Worm (Caenorhabditis elegans) whole organism, late embryonic: ENCODE measurements around the gene afmd-2.

Experiments used
- T23F11.4 ChIP-seq: fragments of 200-800 bp; sonication (Bioruptor generic); optimal IDR thresholded peaks from 2 replicates; lab custom pipeline; 2018; ENCODE audit warnings: mild to moderate bottlenecking, missing genetic modification characterization, missing compliant biosample characterization
- ceh-30 ChIP-seq: fragments of 150-350 bp; optimal IDR thresholded peaks from 2 replicates; lab custom pipeline; 2014; ENCODE audit warnings: missing biosample characterization, missing genetic modification characterization
- ceh-45 ChIP-seq: fragments of 200-800 bp; sonication (Bioruptor generic); IDR thresholded peaks from 2 replicates; pipeline ENCODE4 v1.3.6; 2022; ENCODE audit warnings: missing genetic modification reagents, missing genetic modification characterization, missing compliant biosample characterization
- dmd-4 ChIP-seq: sonication (generic microtip); optimal IDR thresholded peaks from 2 replicates; lab custom pipeline; 2016; ENCODE audit warnings: borderline replicate concordance, missing genetic modification characterization, missing compliant biosample characterization
- syd-9 ChIP-seq: sonication (generic microtip); optimal IDR thresholded peaks from 2 replicates; lab custom pipeline; 2016; ENCODE audit warnings: mild to moderate bottlenecking, missing genetic modification characterization, moderate library complexity, missing compliant biosample characterization

DNA sequence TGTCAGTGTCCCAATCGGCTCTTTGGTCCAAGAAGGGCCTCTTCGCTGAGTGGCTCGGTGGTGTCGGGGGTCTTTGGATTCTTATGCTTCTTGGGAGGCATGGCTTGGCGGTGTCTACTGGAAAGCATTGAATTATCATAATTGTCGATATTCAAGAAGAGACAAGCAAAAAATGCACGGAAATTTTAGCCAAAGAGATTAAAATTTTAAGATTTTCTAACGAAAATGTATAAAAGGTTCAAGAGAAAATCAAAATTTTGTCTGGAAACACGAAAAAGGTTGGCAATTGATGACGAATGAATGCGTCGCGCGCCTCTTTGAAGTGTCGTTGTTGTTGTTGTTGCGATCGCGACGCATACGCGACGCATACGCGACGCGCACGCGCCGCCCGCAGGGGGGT is 48.1 kb upstream of the afmd-2 start, which contains the start of gene Y38H8A.12:
- TF ChIP-seq ceh-45 (GFP tag; lab: Robert Waterston, UW), result no peak
- no peak for TF ChIP-seq ceh-30
- no peak for TF ChIP-seq syd-9
- TF ChIP-seq dmd-4, result no peak
- no peak for TF ChIP-seq T23F11.4 (GFP tag; lab: Kevin White, UChicago)
